Fruit fly (Drosophila melanogaster) ovary, adult (tissue): Measurements from ENCODE around the gene sdk.
A peak's percentile ranks its signal among the peaks of the same experiment; 100 is the strongest.

Experiments used
- CG17801 ChIP-seq: fragments of 200-800 bp; optimal IDR thresholded peaks from 2 replicates; lab custom pipeline; 2019; ENCODE audit warnings: missing biosample characterization, mild to moderate bottlenecking, missing genetic modification characterization, moderate library complexity; ENCODE audit not compliant: partially characterized antibody

Gene sdk

DNA sequence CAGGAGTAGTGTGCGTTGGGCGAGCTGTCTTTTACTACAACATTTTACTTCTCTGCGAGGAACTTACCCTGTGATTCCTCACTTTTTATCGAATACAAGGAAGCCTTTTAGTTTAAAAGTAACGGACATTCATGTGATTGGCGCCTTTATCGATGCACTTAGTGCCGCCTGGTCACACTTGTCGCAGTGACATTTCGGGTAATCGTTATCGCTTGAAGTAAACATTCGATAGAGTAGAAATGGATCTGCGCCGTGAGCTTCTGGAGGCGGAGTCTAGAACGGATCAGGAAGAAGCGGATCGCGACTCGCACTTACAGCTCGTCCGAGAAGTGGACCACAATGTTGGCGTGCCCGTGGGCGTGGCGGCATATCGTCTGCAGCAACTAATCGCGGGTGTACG is 106.3 kb downstream of the sdk start, which contains the start of gene CG16989:
Gene CG16989, plus strand, starts transcription at position 225 of the 400 bp plus-strand sequence.
- TF ChIP-seq CG17801 (GFP tag; lab: Kevin White, UChicago) = no peak

DNA sequence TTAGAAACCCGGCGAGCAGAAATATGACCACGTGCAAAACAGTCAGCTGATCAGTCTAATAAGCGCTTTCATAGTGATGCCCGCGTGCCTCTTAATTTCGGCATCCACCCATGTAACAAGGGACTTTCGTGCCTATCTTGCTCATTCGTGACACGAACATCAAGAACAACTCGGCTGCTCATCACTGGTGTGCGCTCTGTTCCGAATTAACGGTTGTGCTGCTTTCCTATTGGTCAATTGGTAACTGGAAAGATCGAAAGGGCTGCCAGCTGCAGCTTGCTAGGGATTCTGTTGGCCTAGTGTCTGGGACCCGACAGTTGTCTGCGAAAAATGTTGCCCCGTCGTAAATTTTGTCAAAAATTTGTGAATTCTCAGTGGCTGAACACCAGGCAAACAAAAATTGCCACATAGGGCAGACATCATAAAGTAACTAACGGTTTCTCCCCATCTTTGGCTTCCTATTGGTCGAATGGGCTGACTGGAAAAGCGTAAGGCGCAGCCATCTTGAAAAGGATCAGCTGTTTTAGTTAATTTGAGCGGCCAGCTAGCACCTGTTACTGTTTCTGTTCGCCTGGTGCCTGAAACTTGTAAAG is 109.9 kb downstream of the sdk start:
- TF ChIP-seq CG17801 (GFP tag; lab: Kevin White, UChicago) = peak; percentile 72
